Worm (Caenorhabditis elegans) whole organism, late embryonic: ENCODE measurements around the gene nhr-67.

Experiments
- C08G9.2 ChIP-seq: sonication (generic microtip); optimal IDR thresholded peaks from 2 replicates; lab custom pipeline; 2016; ENCODE audit warnings: mild to moderate bottlenecking, missing genetic modification characterization, moderate library complexity, missing compliant biosample characterization
- F13H6.1 ChIP-seq: sonication (generic microtip); optimal IDR thresholded peaks from 2 replicates; lab custom pipeline; 2016; ENCODE audit warnings: missing genetic modification characterization, missing compliant biosample characterization
- T23F11.4 ChIP-seq: fragments of 200-800 bp; sonication (Bioruptor generic); optimal IDR thresholded peaks from 2 replicates; lab custom pipeline; 2018; ENCODE audit warnings: mild to moderate bottlenecking, missing genetic modification characterization, missing compliant biosample characterization
- ama-1 ChIP-seq: fragments of 150-350 bp; optimal IDR thresholded peaks from 2 replicates; lab custom pipeline; 2014
- ceh-18 ChIP-seq: sonication (generic microtip); optimal IDR thresholded peaks from 2 replicates; lab custom pipeline; 2016; ENCODE audit warnings: missing genetic modification characterization, missing compliant biosample characterization
- ceh-19 ChIP-seq: fragments of 200-800 bp; sonication (Bioruptor generic); optimal IDR thresholded peaks from 2 replicates; lab custom pipeline; 2018; ENCODE audit warnings: mild to moderate bottlenecking, missing genetic modification characterization, missing compliant biosample characterization
- ceh-2 ChIP-seq: sonication (generic microtip); optimal IDR thresholded peaks from 2 replicates; lab custom pipeline; 2016; ENCODE audit warnings: missing genotype, missing genetic modification characterization, missing compliant biosample characterization
- ceh-30 ChIP-seq: fragments of 150-350 bp; optimal IDR thresholded peaks from 2 replicates; lab custom pipeline; 2014; ENCODE audit warnings: missing biosample characterization, missing genetic modification characterization
- ceh-31 ChIP-seq: sonication (generic microtip); optimal IDR thresholded peaks from 2 replicates; lab custom pipeline; 2016; ENCODE audit warnings: missing genetic modification characterization, missing compliant biosample characterization
- ceh-34 ChIP-seq: sonication (generic microtip); optimal IDR thresholded peaks from 2 replicates; lab custom pipeline; 2016; ENCODE audit warnings: mild to moderate bottlenecking, missing genetic modification characterization, missing compliant biosample characterization
- ceh-48 ChIP-seq: sonication (generic microtip); optimal IDR thresholded peaks from 2 replicates; lab custom pipeline; 2016; ENCODE audit warnings: missing genetic modification characterization, inconsistent platforms, missing compliant biosample characterization
- ceh-9 ChIP-seq: sonication (generic microtip); optimal IDR thresholded peaks from 2 replicates; lab custom pipeline; 2016; ENCODE audit warnings: mild to moderate bottlenecking, missing genetic modification characterization, inconsistent platforms, missing compliant biosample characterization
- che-1 ChIP-seq: sonication (generic microtip); optimal IDR thresholded peaks from 2 replicates; lab custom pipeline; 2016; ENCODE audit warnings: mild to moderate bottlenecking, missing genetic modification characterization, missing compliant biosample characterization
- dve-1 ChIP-seq: sonication (generic microtip); optimal IDR thresholded peaks from 2 replicates; lab custom pipeline; 2017; ENCODE audit warnings: antibody characterized with exemption, mild to moderate bottlenecking, missing genetic modification characterization, missing compliant biosample characterization
- elt-2 ChIP-seq: sonication (generic microtip); optimal IDR thresholded peaks from 2 replicates; lab custom pipeline; 2016; ENCODE audit warnings: missing genetic modification reagents, missing genetic modification characterization, missing compliant biosample characterization
- fax-1 ChIP-seq: sonication (generic microtip); optimal IDR thresholded peaks from 2 replicates; lab custom pipeline; 2016; ENCODE audit warnings: missing genotype, missing genetic modification characterization, missing compliant biosample characterization
- fkh-10 ChIP-seq: fragments of 150-350 bp; optimal IDR thresholded peaks from 2 replicates; lab custom pipeline; 2014; ENCODE audit warnings: missing biosample characterization, missing genetic modification reagents, missing genetic modification characterization
- hlh-13 ChIP-seq: fragments of 200-800 bp; sonication (Bioruptor generic); optimal IDR thresholded peaks from 2 replicates; lab custom pipeline; 2018; ENCODE audit warnings: mild to moderate bottlenecking, missing genetic modification characterization, missing compliant biosample characterization
- hlh-15 ChIP-seq: sonication (generic microtip); optimal IDR thresholded peaks from 2 replicates; lab custom pipeline; 2016; ENCODE audit warnings: missing genetic modification characterization, missing compliant biosample characterization
- hlh-30 ChIP-seq: sonication (generic microtip); optimal IDR thresholded peaks from 2 replicates; lab custom pipeline; 2017; ENCODE audit warnings: antibody characterized with exemption, missing genetic modification characterization, missing compliant biosample characterization; ENCODE audit not compliant: insufficient read depth
- lin-11 ChIP-seq: fragments of 200-800 bp; sonication (Bioruptor generic); optimal IDR thresholded peaks from 2 replicates; lab custom pipeline; 2018; ENCODE audit warnings: mild to moderate bottlenecking, missing genetic modification characterization, missing compliant biosample characterization
- madf-2 ChIP-seq: sonication (generic microtip); optimal IDR thresholded peaks from 2 replicates; lab custom pipeline; 2017; ENCODE audit warnings: missing genetic modification characterization, missing compliant biosample characterization
- nfya-1 ChIP-seq: sonication (generic microtip); optimal IDR thresholded peaks from 2 replicates; lab custom pipeline; 2017; ENCODE audit warnings: missing genetic modification characterization, mild to moderate bottlenecking, missing compliant biosample characterization, antibody characterized with exemption, moderate library complexity
- npax-4 ChIP-seq: sonication (generic microtip); optimal IDR thresholded peaks from 2 replicates; lab custom pipeline; 2016; ENCODE audit warnings: missing genetic modification characterization, missing compliant biosample characterization
- pag-3 ChIP-seq: sonication (generic microtip); optimal IDR thresholded peaks from 2 replicates; lab custom pipeline; 2016; ENCODE audit warnings: missing compliant biosample characterization, missing genetic modification characterization, borderline replicate concordance
- pax-1 ChIP-seq: fragments of 150-350 bp; optimal IDR thresholded peaks from 2 replicates; lab custom pipeline; 2014; ENCODE audit warnings: missing biosample characterization, missing genetic modification characterization
- pha-2 ChIP-seq: sonication (generic microtip); optimal IDR thresholded peaks from 2 replicates; lab custom pipeline; 2017; ENCODE audit warnings: mild to moderate bottlenecking, missing genetic modification characterization, missing compliant biosample characterization
- pqm-1 ChIP-seq: sonication (generic microtip); optimal IDR thresholded peaks from 2 replicates; lab custom pipeline; 2016; ENCODE audit warnings: missing genetic modification characterization, missing compliant biosample characterization
- pros-1 ChIP-seq: fragments of 150-350 bp; optimal IDR thresholded peaks from 2 replicates; lab custom pipeline; 2014; ENCODE audit warnings: missing biosample characterization, missing genetic modification reagents, missing genetic modification characterization
- ref-2 ChIP-seq: sonication (generic microtip); optimal IDR thresholded peaks from 2 replicates; lab custom pipeline; 2016; ENCODE audit warnings: missing genetic modification characterization, missing compliant biosample characterization
- rnt-1 ChIP-seq: sonication (generic microtip); optimal IDR thresholded peaks from 2 replicates; lab custom pipeline; 2016; ENCODE audit warnings: missing genetic modification characterization, missing compliant biosample characterization
- sdc-2 ChIP-seq: sonication (generic microtip); optimal IDR thresholded peaks from 2 replicates; lab custom pipeline; 2016; ENCODE audit warnings: missing genotype, missing genetic modification characterization, missing compliant biosample characterization
- sox-2 ChIP-seq: fragments of 200-800 bp; sonication (Bioruptor generic); IDR thresholded peaks from 2 replicates; pipeline ENCODE4 v1.3.6; 2022; ENCODE audit warnings: missing genetic modification reagents, missing genetic modification characterization, missing compliant biosample characterization
- sox-4 ChIP-seq: sonication (generic microtip); optimal IDR thresholded peaks from 2 replicates; lab custom pipeline; 2017; ENCODE audit warnings: mild to moderate bottlenecking, missing genetic modification characterization, inconsistent platforms, missing compliant biosample characterization
- syd-9 ChIP-seq: sonication (generic microtip); optimal IDR thresholded peaks from 2 replicates; lab custom pipeline; 2016; ENCODE audit warnings: mild to moderate bottlenecking, missing genetic modification characterization, moderate library complexity, missing compliant biosample characterization
- unc-42 ChIP-seq: sonication (generic microtip); optimal IDR thresholded peaks from 2 replicates; lab custom pipeline; 2016; ENCODE audit warnings: missing genotype, missing genetic modification characterization, missing compliant biosample characterization
- unc-55 ChIP-seq: sonication (generic microtip); optimal IDR thresholded peaks from 2 replicates; lab custom pipeline; 2017; ENCODE audit warnings: missing biosample characterization, missing genetic modification reagents, missing genetic modification characterization
- unc-86 ChIP-seq: sonication (generic microtip); optimal IDR thresholded peaks from 2 replicates; lab custom pipeline; 2016; ENCODE audit warnings: missing genetic modification characterization, missing compliant biosample characterization
- zip-5 ChIP-seq: sonication (generic microtip); optimal IDR thresholded peaks from 2 replicates; lab custom pipeline; 2016; ENCODE audit warnings: missing genetic modification characterization, missing compliant biosample characterization
- ztf-16 ChIP-seq: sonication (generic microtip); optimal IDR thresholded peaks from 2 replicates; lab custom pipeline; 2017; ENCODE audit warnings: missing genetic modification characterization, missing compliant biosample characterization

The nhr-67 gene

ce11 chrIV:11125200-11125599, 44.3 kb upstream of the nhr-67 start:
- TF ChIP-seq madf-2 (no peak), ceh-2 (peak; percentile 6), fkh-10 (no peak), che-1 (tag; lab: Kevin White, UChicago) (no peak), rnt-1 (no peak), syd-9 (tag; lab: Kevin White, UChicago) (no peak), sdc-2 (no peak), unc-55 (no peak), T23F11.4 (GFP tag; lab: Kevin White, UChicago) (no peak), ceh-31 (tag; lab: Kevin White, UChicago) (peak; percentile 40), lin-11 (tag; lab: Kevin White, UChicago) (no peak), dve-1 (tag; lab: Kevin White, UChicago) (no peak), F13H6.1 (tag; lab: Kevin White, UChicago) (no peak), ref-2 (tag; lab: Kevin White, UChicago) (no peak), unc-86 (tag; lab: Kevin White, UChicago) (no peak), elt-2 (tag; lab: Kevin White, UChicago) (no peak), nfya-1 (tag; lab: Kevin White, UChicago) (peak; percentile 100), sox-4 (tag; lab: Kevin White, UChicago) (no peak), pros-1 (tag; lab: Kevin White, UChicago) (peak; percentile 40), ztf-16 (tag; lab: Kevin White, UChicago) (no peak), sox-2 (GFP tag; lab: Robert Waterston, UW) (no peak; the same call in 1 of the 2 replicates), pax-1 (tag; lab: Kevin White, UChicago) (no peak), npax-4 (tag; lab: Kevin White, UChicago) (no peak), pag-3 (no peak), ama-1 (lab: Kevin White, UChicago) (no peak), ceh-34 (peak; percentile 17), pha-2 (tag; lab: Kevin White, UChicago) (no peak), ceh-48 (tag; lab: Kevin White, UChicago) (no peak), hlh-15 (tag; lab: Kevin White, UChicago) (no peak), zip-5 (no peak)
- TF ChIP-seq, all 69 proteins: peak for 5

DNA sequence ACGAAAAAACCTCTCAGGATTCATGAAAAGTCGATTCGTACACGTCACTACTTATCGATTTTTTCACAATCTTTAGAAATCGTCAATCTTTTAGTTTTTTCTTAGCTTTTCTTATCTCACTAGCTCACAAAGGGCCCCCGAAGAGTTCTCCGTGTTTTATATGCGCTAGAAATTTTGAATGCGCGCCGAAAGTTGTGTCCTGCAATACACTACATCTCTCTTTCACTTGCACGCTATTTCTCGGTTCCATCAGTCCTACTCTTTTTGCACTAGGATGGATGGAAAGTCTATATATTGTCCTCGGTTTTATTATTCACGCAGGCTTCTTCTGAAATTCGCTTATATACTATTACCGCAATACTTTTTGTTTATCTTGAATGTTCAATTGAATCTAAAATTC, 43.9 kb upstream of the nhr-67 start:
- TF ChIP-seq zip-5 (no peak), ceh-2 (no peak), ztf-16 (tag; lab: Kevin White, UChicago) (no peak), unc-86 (tag; lab: Kevin White, UChicago) (no peak), nfya-1 (tag; lab: Kevin White, UChicago) (no peak), ama-1 (lab: Kevin White, UChicago) (no peak), pax-1 (tag; lab: Kevin White, UChicago) (no peak), ceh-9 (tag; lab: Kevin White, UChicago) (no peak), elt-2 (tag; lab: Kevin White, UChicago) (no peak), hlh-30 (tag; lab: Kevin White, UChicago) (no peak), ceh-30 (tag; lab: Kevin White, UChicago) (no peak), sox-2 (GFP tag; lab: Robert Waterston, UW) (no peak), ceh-34 (no peak), ceh-18 (no peak)

ce11 chrIV:11126004-11126027, 43.7 kb upstream of the nhr-67 start, which contains the start of gene swsn-4:
Gene swsn-4, plus strand, starts transcription at chrIV:11126024.
- TF ChIP-seq pqm-1 (tag; lab: Kevin White, UChicago) (no peak), unc-55 (no peak), sdc-2 (no peak), hlh-13 (no peak), ceh-19 (GFP tag; lab: Kevin White, UChicago) (no peak), T23F11.4 (GFP tag; lab: Kevin White, UChicago) (no peak), C08G9.2 (tag; lab: Kevin White, UChicago) (no peak), lin-11 (tag; lab: Kevin White, UChicago) (no peak), ztf-16 (tag; lab: Kevin White, UChicago) (no peak), unc-42 (no peak), fax-1 (tag; lab: Kevin White, UChicago) (no peak)
